Worm (Caenorhabditis elegans): ENCODE measurements around the gene sknr-1.

DNA sequence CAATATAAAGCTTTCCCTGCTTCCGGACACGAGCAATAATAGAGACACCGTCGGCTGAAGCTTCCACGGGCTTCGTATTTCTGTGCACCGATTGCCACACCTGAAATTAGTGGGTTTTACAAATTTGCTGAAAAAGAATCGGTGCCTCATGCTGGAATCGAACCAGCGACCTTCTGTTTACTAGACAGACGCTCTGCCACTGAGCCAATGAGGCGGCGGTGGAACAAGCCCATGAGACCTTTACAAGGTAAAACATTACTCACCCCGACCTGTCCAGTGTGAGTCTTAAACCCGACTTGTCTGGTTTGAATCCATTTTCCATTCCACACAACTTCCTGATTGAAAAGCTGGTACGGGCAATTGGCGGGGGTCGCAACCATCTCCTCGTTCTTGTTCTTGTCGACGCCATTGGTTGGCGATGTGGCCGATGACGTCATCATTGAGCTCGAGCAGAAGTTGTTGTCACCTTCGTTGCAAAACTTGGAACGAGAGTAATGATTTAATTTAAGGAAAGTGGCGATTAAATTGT is 39.3 kb upstream of the sknr-1 start, which contains the start of gene ndx-2:
- TF ChIP-seq nhr-11 (tag; optimal IDR thresholded peaks at IDR 0.05) (no peak), sdc-2 (tag; optimal IDR thresholded peaks at IDR 0.05) (no peak), hlh-6 (tag; optimal IDR thresholded peaks at IDR 0.05) (no peak), ceh-24 (tag; optimal IDR thresholded peaks at IDR 0.05) (no peak), ets-4 (tag; optimal IDR thresholded peaks at IDR 0.05) (no peak), ztf-16 (tag; optimal IDR thresholded peaks at IDR 0.05) (no peak)

Data from whole organism, late embryonic.